Worm (Caenorhabditis elegans) whole organism, early embryonic: ENCODE results near the gene cyp-25A6.

Experiments used
- ama-1 ChIP-seq: fragments of 150-350 bp; optimal IDR thresholded peaks from 2 replicates; lab custom pipeline; 2014
- ceh-13 ChIP-seq: fragments of 200-800 bp; sonication (Bioruptor generic); optimal IDR thresholded peaks from 2 replicates; lab custom pipeline; 2018; ENCODE audit warnings: mild to moderate bottlenecking, missing genetic modification characterization, missing compliant biosample characterization
- flt-1 ChIP-seq: fragments of 200-800 bp; sonication (Bioruptor generic); IDR thresholded peaks from 2 replicates; pipeline ENCODE4 v1.3.6; 2022; ENCODE audit warnings: missing genetic modification characterization, missing compliant biosample characterization
- hmg-4 ChIP-seq: fragments of 200-800 bp; sonication (Bioruptor generic); optimal IDR thresholded peaks from 2 replicates; lab custom pipeline; 2018; ENCODE audit warnings: mild to moderate bottlenecking, missing genetic modification characterization, missing compliant biosample characterization
- hnd-1 ChIP-seq: sonication (generic microtip); optimal IDR thresholded peaks from 2 replicates; lab custom pipeline; 2016; ENCODE audit warnings: missing genetic modification characterization, missing compliant biosample characterization
- tbx-37 ChIP-seq: fragments of 200-800 bp; sonication (Bioruptor generic); conservative IDR thresholded peaks from 2 replicates; pipeline ENCODE4 v1.3.6; 2022; ENCODE audit warnings: missing genetic modification reagents, missing genetic modification characterization, missing compliant biosample characterization

ce11 chrIV:4247770-4248169 is 50.5 kb downstream of the cyp-25A6 start, which contains the start of gene ama-1:
- TF ChIP-seq ceh-13 (no peak), tbx-37 (GFP tag; lab: Robert Waterston, UW) (no peak), hmg-4 (GFP tag; lab: Kevin White, UChicago) (no peak), hnd-1 (tag; lab: Kevin White, UChicago) (no peak), flt-1 (no peak), ama-1 (lab: Kevin White, UChicago) (no peak)
